2 fruit fly cellular contexts compared by ENCODE assay signal in the genomic region with DNA sequence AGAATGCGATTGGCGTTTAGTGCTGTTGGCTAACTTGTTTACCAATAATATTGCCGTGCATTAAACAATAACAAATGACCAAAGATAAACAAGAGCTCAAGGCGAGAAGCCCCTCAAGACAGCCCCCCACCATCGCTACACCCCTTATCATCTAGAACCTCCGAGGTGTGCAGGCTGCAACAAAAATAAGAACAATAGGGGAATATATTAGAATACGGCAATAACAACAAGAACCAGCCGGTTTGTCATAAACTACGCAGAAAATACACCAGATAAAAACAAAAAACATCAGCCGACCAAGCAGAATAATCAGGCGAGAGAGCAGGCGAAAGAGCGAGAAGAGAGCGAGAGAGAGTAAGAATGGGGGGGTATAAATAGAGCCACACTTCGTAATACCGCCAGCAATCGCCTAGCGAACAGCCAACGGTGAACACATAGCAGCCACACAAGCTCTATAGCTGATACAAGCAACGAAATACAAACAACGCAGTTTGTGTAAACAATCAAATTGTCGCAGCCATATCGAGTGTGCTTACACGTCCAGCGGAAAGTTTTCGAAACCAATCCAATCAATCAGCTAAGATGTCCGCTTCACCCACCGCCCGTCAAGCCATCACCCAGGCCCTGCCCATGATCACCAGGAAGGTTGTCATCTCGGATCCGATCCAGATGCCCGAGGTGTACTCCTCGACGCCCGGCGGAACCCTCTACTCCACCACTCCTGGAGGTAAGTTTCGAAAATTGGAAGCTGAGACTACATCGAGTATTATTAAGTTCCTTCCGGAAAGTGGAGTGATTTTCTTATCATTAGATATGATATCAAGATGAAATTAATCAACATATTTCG.
A peak's percentile ranks its signal among the peaks of the same experiment; 100 is the strongest.
TF ChIP-seq lines count a peak whose summit lies in the region.

TSS of gene Thor (plus strand) at position 401 of the 847 bp plus-strand sequence.

TF ChIP-seq in whole organism, embryonic, 481 proteins besides CTCF, POLR2A, EP300 and RAD21 (continued from another document and continues in another):
- TF ChIP-seq Elba2 (GFP tag; optimal IDR thresholded peaks at IDR 0.05; lab: Kevin White, UChicago) (no peak), lab (GFP tag; optimal IDR thresholded peaks at IDR 0.05; lab: Kevin White, UChicago) (peak; percentile 92), CG4730 (GFP tag; IDR thresholded peaks at IDR 0.05; lab: Robert Waterston, UW) (peak; percentile 31; the same call in 1 of the 2 replicates), CG14860 (GFP tag; IDR thresholded peaks at IDR 0.05; lab: Robert Waterston, UW; ENCODE audit: partially characterized antibody) (no peak), CG30403 (GFP tag; optimal IDR thresholded peaks at IDR 0.05; lab: Kevin White, UChicago) (peak; percentile 26), phol (tag; optimal IDR thresholded peaks at IDR 0.05; lab: Kevin White, UChicago) (no peak), ato (GFP tag; IDR thresholded peaks at IDR 0.05; lab: Robert Waterston, UW; ENCODE audit: partially characterized antibody) (peak; percentile 52), CG3163 (GFP tag; optimal IDR thresholded peaks at IDR 0.05; lab: Kevin White, UChicago) (peak; percentile 73), sc (optimal IDR thresholded peaks at IDR 0.05; lab: Kevin White, UChicago) (no peak), sc (GFP tag; optimal IDR thresholded peaks at IDR 0.05; lab: Kevin White, UChicago) (peak; percentile 41), CG3726 (GFP tag; IDR thresholded peaks at IDR 0.05; lab: Robert Waterston, UW) (peak; percentile 53; the same call in 1 of the 3 replicates), HHEX (GFP tag; optimal IDR thresholded peaks at IDR 0.05; lab: Kevin White, UChicago) (peak; percentile 78), slou (GFP tag; optimal IDR thresholded peaks at IDR 0.05; lab: Kevin White, UChicago) (peak; percentile 14), pfk (GFP tag; optimal IDR thresholded peaks at IDR 0.05; lab: Kevin White, UChicago) (peak; percentile 29), CG16863 (GFP tag; optimal IDR thresholded peaks at IDR 0.05; lab: Kevin White, UChicago) (peak; percentile 62), mirr (GFP tag; optimal IDR thresholded peaks at IDR 0.05; lab: Kevin White, UChicago) (peak; percentile 91), CG9437 (GFP tag; optimal IDR thresholded peaks at IDR 0.05; lab: Kevin White, UChicago) (no peak), CG11093 (GFP tag; IDR thresholded peaks at IDR 0.05; lab: Robert Waterston, UW) (no peak; the same call in 2 of the 3 replicates), Ssrp (tag; optimal IDR thresholded peaks at IDR 0.05; lab: Kevin White, UChicago) (no peak), schlank (tag; optimal IDR thresholded peaks at IDR 0.05; lab: Kevin White, UChicago) (peak; percentile 81), Abd-B (GFP tag; optimal IDR thresholded peaks at IDR 0.05; lab: Kevin White, UChicago) (no peak), B-H1 (GFP tag; IDR thresholded peaks at IDR 0.05; lab: Robert Waterston, UW) (peak; percentile 38; the same call in 1 of the 3 replicates), Sry-δ (GFP tag; optimal IDR thresholded peaks at IDR 0.05; lab: Kevin White, UChicago) (peak; percentile 11), chn (GFP tag; optimal IDR thresholded peaks at IDR 0.05; lab: Kevin White, UChicago) (peak; percentile 64), Ada2b (GFP tag; IDR thresholded peaks at IDR 0.05; lab: Robert Waterston, UW) (peak; percentile 44), CG7839 (tag; optimal IDR thresholded peaks at IDR 0.05; lab: Kevin White, UChicago) (peak; percentile 61), her (GFP tag; optimal IDR thresholded peaks at IDR 0.05; lab: Kevin White, UChicago) (peak; percentile 87), Myb (GFP tag; optimal IDR thresholded peaks at IDR 0.05; lab: Kevin White, UChicago) (peak; percentile 47), CG15696 (tag; optimal IDR thresholded peaks at IDR 0.05; lab: Kevin White, UChicago) (peak; percentile 40), CG13424 (tag; optimal IDR thresholded peaks at IDR 0.05; lab: Kevin White, UChicago) (peak; percentile 25), CG10321 (GFP tag; IDR thresholded peaks at IDR 0.05; lab: Robert Waterston, UW) (peak; percentile 58), CG43689 (GFP tag; IDR thresholded peaks at IDR 0.05; lab: Robert Waterston, UW) (peak; percentile 43; the same call in 1 of the 2 replicates), Dbx (GFP tag; IDR thresholded peaks at IDR 0.05; lab: Robert Waterston, UW) (peak; percentile 84), D19A (tag; optimal IDR thresholded peaks at IDR 0.05; lab: Kevin White, UChicago) (peak; percentile 45), sug (tag; optimal IDR thresholded peaks at IDR 0.05; lab: Kevin White, UChicago) (peak; percentile 77), org-1 (GFP tag; optimal IDR thresholded peaks at IDR 0.05; lab: Kevin White, UChicago) (peak; percentile 70), CG14014 (GFP tag; IDR thresholded peaks at IDR 0.05; lab: Robert Waterston, UW) (peak; percentile 64; the same call in 1 of the 2 replicates), crc (GFP tag; optimal IDR thresholded peaks at IDR 0.05; lab: Kevin White, UChicago) (peak; percentile 58), wdn (GFP tag; IDR thresholded peaks at IDR 0.05; lab: Robert Waterston, UW) (peak; percentile 68; the same call in 1 of the 2 replicates), Oaz (GFP tag; IDR thresholded peaks at IDR 0.05; lab: Robert Waterston, UW) (no peak), pan (optimal IDR thresholded peaks at IDR 0.05; lab: Kevin White, UChicago) (no peak), pan (GFP tag; optimal IDR thresholded peaks at IDR 0.05 in 1 of 2, IDR thresholded peaks at IDR 0.05 in 1 of 2) (peak in 1 of 2 experiments; percentile 57), Doc3 (GFP tag; IDR thresholded peaks at IDR 0.05; lab: Robert Waterston, UW; ENCODE audit: partially characterized antibody) (no peak), CG7987 (GFP tag; optimal IDR thresholded peaks at IDR 0.05; lab: Kevin White, UChicago) (peak; percentile 80), Max (GFP tag; optimal IDR thresholded peaks at IDR 0.05; lab: Kevin White, UChicago) (peak; percentile 49), ranshi (GFP tag; IDR thresholded peaks at IDR 0.05; lab: Robert Waterston, UW) (peak; percentile 71; the same call in 1 of the 2 replicates), eyg (GFP tag; optimal IDR thresholded peaks at IDR 0.05; lab: Kevin White, UChicago) (peak; percentile 72), Usf (GFP tag; optimal IDR thresholded peaks at IDR 0.05; lab: Kevin White, UChicago) (no peak), TFAM (GFP tag; optimal IDR thresholded peaks at IDR 0.05; lab: Kevin White, UChicago) (no peak), zfh2 (GFP tag; optimal IDR thresholded peaks at IDR 0.05; lab: Kevin White, UChicago) (peak; percentile 50), pros (GFP tag; optimal IDR thresholded peaks at IDR 0.05; lab: Kevin White, UChicago) (peak; percentile 68), mld (GFP tag; IDR thresholded peaks at IDR 0.05; lab: Robert Waterston, UW; ENCODE audit: partially characterized antibody) (peak; percentile 55; the same call in 1 of the 3 replicates), CG10209 (GFP tag; optimal IDR thresholded peaks at IDR 0.05; lab: Kevin White, UChicago) (peak; percentile 69), amos (GFP tag; IDR thresholded peaks at IDR 0.05; lab: Robert Waterston, UW; ENCODE audit: partially characterized antibody) (peak; percentile 57; the same call in 1 of the 2 replicates), h (optimal IDR thresholded peaks at IDR 0.05; lab: Kevin White, UChicago) (no peak), dan (GFP tag; IDR thresholded peaks at IDR 0.05; lab: Robert Waterston, UW) (no peak), CHES-1-like (GFP tag; optimal IDR thresholded peaks at IDR 0.05; lab: Kevin White, UChicago) (peak; percentile 80), CG15601 (tag; optimal IDR thresholded peaks at IDR 0.05; lab: Kevin White, UChicago) (peak; percentile 36)

TF ChIP-seq in whole organism, prepupa, 60 proteins besides CTCF, POLR2A, EP300 and RAD21 (continued from another document):
- peak; percentile 79 for TF ChIP-seq Eip78C (GFP tag; lab: Kevin White, UChicago)
- no peak for TF ChIP-seq dac (GFP tag; optimal IDR thresholded peaks at IDR 0.05; lab: Kevin White, UChicago)
- TF ChIP-seq vri (GFP tag; optimal IDR thresholded peaks at IDR 0.05; lab: Kevin White, UChicago): peak; percentile 79
- TF ChIP-seq CG7368 (GFP tag; optimal IDR thresholded peaks at IDR 0.05; lab: Kevin White, UChicago): peak; percentile 34
- peak; percentile 11 for TF ChIP-seq Sox14 (GFP tag; optimal IDR thresholded peaks at IDR 0.05; lab: Kevin White, UChicago)
- TF ChIP-seq salr (GFP tag; optimal IDR thresholded peaks at IDR 0.05; lab: Kevin White, UChicago): peak in 1 of 2 experiments; percentile 8
- TF ChIP-seq CG11902 (GFP tag; optimal IDR thresholded peaks at IDR 0.05; lab: Kevin White, UChicago): no peak
- TF ChIP-seq CG6792 (GFP tag; optimal IDR thresholded peaks at IDR 0.05; lab: Kevin White, UChicago): peak; percentile 39
- no peak for TF ChIP-seq Hr4 (GFP tag; optimal IDR thresholded peaks at IDR 0.05; lab: Kevin White, UChicago)
- TF ChIP-seq Lpt (GFP tag; optimal IDR thresholded peaks at IDR 0.05; lab: Kevin White, UChicago): no peak
- TF ChIP-seq CG6276 (GFP tag; optimal IDR thresholded peaks at IDR 0.05; lab: Kevin White, UChicago): peak; percentile 1
- no peak for TF ChIP-seq lz (GFP tag; optimal IDR thresholded peaks at IDR 0.05; lab: Kevin White, UChicago)
- peak; percentile 47 to 56 for TF ChIP-seq ss (GFP tag; optimal IDR thresholded peaks at IDR 0.05; lab: Kevin White, UChicago)
- no peak for TF ChIP-seq cyc (GFP tag; optimal IDR thresholded peaks at IDR 0.05; lab: Kevin White, UChicago)
TF ChIP-seq in whole organism, prepupa: peak in this region for 31.
